Worm (Caenorhabditis elegans) whole organism, L3 larva: ENCODE data around the gene K11H12.9.

ENCODE experiments used
- R02D3.7 ChIP-seq: fragments of 150-350 bp; optimal IDR thresholded peaks from 2 replicates; lab custom pipeline; 2014; ENCODE audit warnings: missing biosample characterization, missing genetic modification characterization
- ZK546.5 ChIP-seq: sonication (generic microtip); optimal IDR thresholded peaks from 2 replicates; lab custom pipeline; 2017; ENCODE audit warnings: missing biosample characterization, missing genetic modification characterization
- aly-2 ChIP-seq: fragments of 150-350 bp; optimal IDR thresholded peaks from 2 replicates; lab custom pipeline; 2014; ENCODE audit warnings: missing biosample characterization, missing genetic modification characterization
- ceh-16 ChIP-seq: sonication (generic microtip); optimal IDR thresholded peaks from 2 replicates; lab custom pipeline; 2017; ENCODE audit warnings: missing biosample characterization, missing genetic modification characterization
- ceh-82 ChIP-seq: fragments of 150-350 bp; optimal IDR thresholded peaks from 2 replicates; lab custom pipeline; 2014; ENCODE audit warnings: missing biosample characterization, missing genetic modification characterization
- daf-12 ChIP-seq: fragments of 150-350 bp; optimal IDR thresholded peaks from 2 replicates; lab custom pipeline; 2014; ENCODE audit warnings: missing biosample characterization, missing genetic modification reagents, missing genetic modification characterization
- egl-27 ChIP-seq: sonication (generic microtip); optimal IDR thresholded peaks from 4 replicates; lab custom pipeline; 2017; ENCODE audit warnings: missing biosample characterization, missing genetic modification reagents, missing genetic modification characterization
- egl-5 ChIP-seq: fragments of 150-350 bp; optimal IDR thresholded peaks from 2 replicates; lab custom pipeline; 2017; ENCODE audit warnings: missing biosample characterization, missing genetic modification reagents, missing genetic modification characterization, inconsistent platforms
- elt-1 ChIP-seq: fragments of 150-350 bp; optimal IDR thresholded peaks from 2 replicates; lab custom pipeline; 2014; ENCODE audit warnings: missing biosample characterization, missing genetic modification characterization
- elt-2 ChIP-seq: sonication (generic microtip); optimal IDR thresholded peaks from 2 replicates; lab custom pipeline; 2016; ENCODE audit warnings: missing genetic modification reagents, mild to moderate bottlenecking, missing genetic modification characterization, missing compliant biosample characterization
- elt-3 ChIP-seq, 3 experiments: fragments of 150-350 bp in 1 of 3; sonication (generic microtip) in 2 of 3; optimal IDR thresholded peaks; 2 replicates in 2 of 3; 4 replicates in 1 of 3; lab custom pipeline; 2014 to 2017; ENCODE audit warnings: missing biosample characterization in 3 of 3, missing genetic modification characterization in 3 of 3
- eor-1 ChIP-seq, 2 experiments: fragments of 150-350 bp; optimal IDR thresholded peaks; 2 replicates each; lab custom pipeline; 2014 to 2018; ENCODE audit warnings: missing biosample characterization in 2 of 2, missing genetic modification characterization in 2 of 2
- fkh-10 ChIP-seq: sonication (generic microtip); optimal IDR thresholded peaks from 2 replicates; lab custom pipeline; 2017; ENCODE audit warnings: missing biosample characterization, missing genetic modification reagents, missing genetic modification characterization
- fos-1 ChIP-seq: fragments of 150-350 bp; optimal IDR thresholded peaks from 2 replicates; lab custom pipeline; 2014; ENCODE audit warnings: missing biosample characterization, missing genetic modification characterization
- hmg-11 ChIP-seq: sonication (generic microtip); optimal IDR thresholded peaks from 2 replicates; lab custom pipeline; 2016; ENCODE audit warnings: missing genetic modification characterization, missing compliant biosample characterization
- jun-1 ChIP-seq: fragments of 150-350 bp; optimal IDR thresholded peaks from 2 replicates; lab custom pipeline; 2014; ENCODE audit warnings: missing biosample characterization, missing genetic modification reagents, missing genetic modification characterization
- lin-15B ChIP-seq: fragments of 150-350 bp; optimal IDR thresholded peaks from 2 replicates; lab custom pipeline; 2014; ENCODE audit warnings: missing biosample characterization, missing genetic modification characterization
- lsy-12 ChIP-seq: sonication (generic microtip); optimal IDR thresholded peaks from 2 replicates; lab custom pipeline; 2016; ENCODE audit warnings: mild to moderate bottlenecking, missing genetic modification characterization, missing compliant biosample characterization
- mdl-1 ChIP-seq: fragments of 150-350 bp; optimal IDR thresholded peaks from 2 replicates; lab custom pipeline; 2014; ENCODE audit warnings: missing biosample characterization, missing genetic modification characterization
- nfya-1 ChIP-seq: sonication (generic microtip); optimal IDR thresholded peaks from 2 replicates; lab custom pipeline; 2017; ENCODE audit warnings: missing genetic modification characterization, mild to moderate bottlenecking, missing compliant biosample characterization, antibody characterized with exemption, moderate library complexity; ENCODE audit not compliant: insufficient read depth
- nhr-12 ChIP-seq: fragments of 150-350 bp; optimal IDR thresholded peaks from 2 replicates; lab custom pipeline; 2014; ENCODE audit warnings: missing biosample characterization, missing genetic modification characterization
- nhr-23 ChIP-seq: fragments of 150-350 bp; optimal IDR thresholded peaks from 2 replicates; lab custom pipeline; 2014; ENCODE audit warnings: missing biosample characterization, missing genetic modification reagents, missing genetic modification characterization
- nhr-25 ChIP-seq: sonication (generic microtip); optimal IDR thresholded peaks from 2 replicates; lab custom pipeline; 2017; ENCODE audit warnings: missing biosample characterization, missing genetic modification characterization
- nhr-28 ChIP-seq: fragments of 150-350 bp; optimal IDR thresholded peaks from 2 replicates; lab custom pipeline; 2014; ENCODE audit warnings: missing biosample characterization, missing genetic modification characterization
- nhr-43 ChIP-seq: sonication (generic microtip); optimal IDR thresholded peaks from 2 replicates; lab custom pipeline; 2016; ENCODE audit warnings: mild to moderate bottlenecking, missing genetic modification characterization, missing compliant biosample characterization; ENCODE audit not compliant: poor library complexity, severe bottlenecking
- nhr-67 ChIP-seq: fragments of 150-350 bp; optimal IDR thresholded peaks from 2 replicates; lab custom pipeline; 2014; ENCODE audit warnings: missing biosample characterization, missing genetic modification characterization
- nhr-76 ChIP-seq: fragments of 150-350 bp; sonication (generic microtip); optimal IDR thresholded peaks from 5 replicates; lab custom pipeline; 2014; ENCODE audit warnings: missing biosample characterization, missing genetic modification characterization
- nhr-77 ChIP-seq: fragments of 150-350 bp; optimal IDR thresholded peaks from 2 replicates; lab custom pipeline; 2014; ENCODE audit warnings: missing biosample characterization, missing genetic modification characterization
- pha-4 ChIP-seq: fragments of 150-350 bp; optimal IDR thresholded peaks from 2 replicates; lab custom pipeline; 2014; ENCODE audit warnings: missing biosample characterization, missing genetic modification reagents, missing genetic modification characterization
- pqm-1 ChIP-seq: fragments of 150-350 bp; optimal IDR thresholded peaks from 2 replicates; lab custom pipeline; 2017; ENCODE audit warnings: missing biosample characterization, missing genetic modification characterization, inconsistent platforms
- skn-1 ChIP-seq: fragments of 150-350 bp; optimal IDR thresholded peaks from 2 replicates; lab custom pipeline; 2014; ENCODE audit warnings: missing biosample characterization, missing genetic modification characterization
- snpc-4 ChIP-seq: fragments of 150-350 bp; optimal IDR thresholded peaks from 2 replicates; lab custom pipeline; 2014; ENCODE audit warnings: missing biosample characterization, missing genetic modification characterization
- tbx-2 ChIP-seq: sonication (generic microtip); optimal IDR thresholded peaks from 2 replicates; lab custom pipeline; 2016; ENCODE audit warnings: mild to moderate bottlenecking, missing genetic modification characterization, missing compliant biosample characterization
- unc-39 ChIP-seq: sonication (generic microtip); optimal IDR thresholded peaks from 4 replicates; lab custom pipeline; 2017; ENCODE audit warnings: missing biosample characterization, missing genetic modification characterization
- unc-62 ChIP-seq: fragments of 150-350 bp; sonication (generic microtip); optimal IDR thresholded peaks from 4 replicates; lab custom pipeline; 2014; ENCODE audit warnings: missing biosample characterization, missing genetic modification reagents, missing genetic modification characterization
- zag-1 ChIP-seq: fragments of 150-350 bp; optimal IDR thresholded peaks from 2 replicates; lab custom pipeline; 2014; ENCODE audit warnings: missing biosample characterization, missing genetic modification characterization
- ztf-11 ChIP-seq: fragments of 150-350 bp; optimal IDR thresholded peaks from 2 replicates; lab custom pipeline; 2014; ENCODE audit warnings: missing biosample characterization, missing genetic modification characterization

The K11H12.9 gene

DNA sequence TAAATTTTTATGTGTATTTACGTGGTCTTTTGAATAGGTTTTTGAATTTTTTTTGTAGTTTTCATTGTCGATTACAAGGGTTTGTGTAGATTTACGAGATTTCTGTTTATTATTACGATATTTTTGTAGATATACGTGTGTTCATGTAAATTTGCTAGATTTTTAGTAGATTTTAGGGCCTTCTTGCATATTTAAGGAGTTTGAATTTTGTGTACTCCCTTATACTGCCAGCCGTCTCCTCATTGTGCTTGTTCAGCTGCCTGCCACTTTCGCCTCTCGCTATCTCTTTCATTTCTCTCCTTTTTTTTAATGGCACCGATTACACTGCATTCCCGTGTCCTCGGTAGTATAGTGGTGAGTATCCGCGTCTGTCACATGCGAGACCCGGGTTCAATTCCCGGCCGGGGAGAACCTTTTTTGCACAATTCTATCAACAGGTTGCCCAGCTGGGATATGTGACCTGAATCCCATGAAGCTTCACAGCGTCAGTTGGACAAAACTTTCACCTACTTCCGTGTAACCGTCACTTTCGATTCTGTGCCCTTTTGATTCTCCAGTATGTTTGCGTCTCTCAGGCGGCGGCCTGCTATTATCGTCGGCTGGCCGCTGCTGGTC, 33.4 kb downstream of the K11H12.9 start:
- TF ChIP-seq elt-3 (tag; optimal IDR thresholded peaks at IDR 0.05; lab: Kevin White, UChicago) (no peak), nhr-23 (peak; percentile 77), fkh-10 (GFP tag; lab: Kevin White, UChicago) (no peak), nhr-67 (no peak), unc-62 (GFP tag; lab: Kevin White, UChicago) (peak; percentile 17), unc-39 (no peak), lsy-12 (tag; lab: Kevin White, UChicago) (peak; percentile 55), egl-27 (tag; lab: Kevin White, UChicago) (no peak), nhr-43 (tag; lab: Kevin White, UChicago) (peak; percentile 48), ceh-82 (tag; lab: Kevin White, UChicago) (peak; percentile 47), lin-15B (tag; lab: Kevin White, UChicago) (no peak), daf-12 (no peak), pha-4 (peak; percentile 56), skn-1 (tag; lab: Kevin White, UChicago) (peak; percentile 43), nhr-25 (peak; percentile 52), hmg-11 (peak; percentile 83), nhr-77 (tag; lab: Kevin White, UChicago) (no peak), mdl-1 (tag; lab: Kevin White, UChicago) (peak; percentile 0), jun-1 (tag; lab: Kevin White, UChicago) (peak; percentile 65), elt-2 (tag; lab: Kevin White, UChicago) (peak; percentile 46), ztf-11 (tag; lab: Kevin White, UChicago) (no peak), tbx-2 (tag; lab: Kevin White, UChicago) (peak; percentile 53), snpc-4 (tag; lab: Kevin White, UChicago) (peak; percentile 25)

DNA sequence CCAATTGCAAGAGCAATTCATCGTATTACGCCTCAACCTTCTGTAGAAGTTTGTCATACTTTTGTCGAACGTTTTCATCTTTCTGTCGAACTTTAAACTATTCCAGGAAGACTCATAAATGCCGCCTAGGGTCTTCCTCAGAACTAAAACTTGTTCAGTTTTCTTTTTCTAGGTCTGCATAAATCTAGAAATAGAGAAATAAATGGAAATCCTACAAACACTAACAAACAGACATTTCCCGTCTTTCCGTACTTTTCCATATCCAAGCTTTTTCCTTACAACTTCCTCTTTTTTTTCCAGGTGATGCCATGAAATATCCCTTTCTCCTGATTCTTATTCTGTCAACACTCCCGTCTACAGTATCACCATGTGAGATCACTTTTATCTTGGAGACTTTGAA, 34.7 kb downstream of the K11H12.9 start, which contains the start of gene cutl-28:
Gene cutl-28, plus strand, starts transcription at position 301 of the 400 bp plus-strand sequence.
- TF ChIP-seq nhr-12 (tag; lab: Kevin White, UChicago) (no peak), lsy-12 (tag; lab: Kevin White, UChicago) (no peak), unc-39 (no peak), unc-62 (GFP tag; lab: Kevin White, UChicago) (no peak), elt-2 (tag; lab: Kevin White, UChicago) (no peak), fos-1 (tag; lab: Kevin White, UChicago) (no peak)

DNA sequence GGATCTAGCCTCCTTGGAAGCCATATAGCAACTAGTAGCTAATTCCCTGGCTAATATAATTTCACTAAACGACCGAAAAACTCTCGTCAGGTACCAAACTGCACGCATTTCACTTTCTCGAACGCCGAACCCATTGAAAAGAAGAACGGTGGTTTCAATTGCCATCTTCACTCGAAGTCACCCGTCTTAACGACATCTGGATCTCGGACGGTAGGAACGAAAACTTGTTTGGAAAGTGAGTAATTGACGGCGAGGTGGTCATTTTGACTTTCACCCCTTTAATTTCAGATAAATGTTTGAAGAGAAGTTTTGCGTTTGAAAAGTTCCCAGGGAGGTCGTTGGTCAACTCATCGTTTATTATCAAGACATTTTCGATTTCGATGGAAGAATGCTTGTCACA, 35.3 kb downstream of the K11H12.9 start:
- no peak for TF ChIP-seq ceh-16
- TF ChIP-seq elt-1 (tag; lab: Kevin White, UChicago): no peak
- no peak for TF ChIP-seq zag-1 (tag; lab: Kevin White, UChicago)
- TF ChIP-seq pqm-1 (tag; lab: Kevin White, UChicago): no peak
- no peak for TF ChIP-seq aly-2 (tag; lab: Kevin White, UChicago)
- TF ChIP-seq R02D3.7 (tag; lab: Kevin White, UChicago): no peak
- no peak for TF ChIP-seq ZK546.5
- no peak for TF ChIP-seq unc-62 (GFP tag; lab: Kevin White, UChicago)

- TF ChIP-seq elt-1 (tag; lab: Kevin White, UChicago): no peak
- TF ChIP-seq nhr-76 (tag; lab: Kevin White, UChicago): no peak
- no peak for TF ChIP-seq unc-62 (GFP tag; lab: Kevin White, UChicago)
- no peak for TF ChIP-seq nfya-1 (tag; lab: Kevin White, UChicago)
- no peak for TF ChIP-seq nhr-28 (tag; lab: Kevin White, UChicago)
- TF ChIP-seq ceh-16: no peak
- TF ChIP-seq fos-1 (tag; lab: Kevin White, UChicago): no peak
- no peak for TF ChIP-seq zag-1 (tag; lab: Kevin White, UChicago)
- no peak for TF ChIP-seq jun-1 (tag; lab: Kevin White, UChicago)
- no peak for TF ChIP-seq nhr-77 (tag; lab: Kevin White, UChicago)
- TF ChIP-seq egl-5 (tag; lab: Kevin White, UChicago): no peak
- TF ChIP-seq fkh-10 (GFP tag; lab: Kevin White, UChicago): no peak
- no peak for TF ChIP-seq eor-1 (tag; optimal IDR thresholded peaks at IDR 0.05; lab: Kevin White, UChicago)
These were observed 48.8 kb downstream of the K11H12.9 start, which contains the start of gene Y55F3C.17 for ce11 chrIV:698304-698703. Gene Y55F3C.17, minus strand, starts transcription at chrIV:698404.
